Worm (Caenorhabditis elegans) whole organism, young adult: ENCODE results near the gene ZK856.18.

ENCODE experiments used
- C17E4.6 ChIP-seq: fragments of 200-800 bp; sonication (Bioruptor generic); IDR thresholded peaks from 2 replicates; pipeline ENCODE4 v1.3.6; 2022; ENCODE audit warnings: missing genetic modification reagents, missing genetic modification characterization, missing compliant biosample characterization
- F10E7.11 ChIP-seq: sonication (generic microtip); optimal IDR thresholded peaks from 2 replicates; lab custom pipeline; 2017; ENCODE audit warnings: mild to moderate bottlenecking, missing genetic modification characterization, moderate library complexity, missing compliant biosample characterization
- F22D6.2 ChIP-seq: sonication (generic microtip); optimal IDR thresholded peaks from 2 replicates; lab custom pipeline; 2016; ENCODE audit warnings: mild to moderate bottlenecking, missing genetic modification characterization, missing compliant biosample characterization
- K12H6.12 ChIP-seq: fragments of 200-800 bp; sonication (Bioruptor generic); optimal IDR thresholded peaks from 2 replicates; lab custom pipeline; 2018; ENCODE audit warnings: mild to moderate bottlenecking, missing genetic modification characterization, missing compliant biosample characterization
- T07F8.4 ChIP-seq: sonication (generic microtip); optimal IDR thresholded peaks from 2 replicates; lab custom pipeline; 2016; ENCODE audit warnings: mild to moderate bottlenecking, missing genetic modification characterization, moderate library complexity, missing compliant biosample characterization
- T26A5.8 ChIP-seq: sonication (generic microtip); optimal IDR thresholded peaks from 2 replicates; lab custom pipeline; 2016; ENCODE audit warnings: missing genetic modification characterization, missing compliant biosample characterization
- Y79H2A.3 ChIP-seq: fragments of 200-800 bp; sonication (Bioruptor generic); conservative IDR thresholded peaks from 2 replicates; pipeline ENCODE4 v1.3.6; 2022; ENCODE audit warnings: missing genetic modification reagents, missing genetic modification characterization, missing compliant biosample characterization
- akir-1 ChIP-seq: fragments of 200-800 bp; sonication (Bioruptor generic); optimal IDR thresholded peaks from 2 replicates; lab custom pipeline; 2018; ENCODE audit warnings: mild to moderate bottlenecking, missing genetic modification characterization, moderate library complexity, missing compliant biosample characterization
- atf-7 ChIP-seq: sonication (generic microtip); optimal IDR thresholded peaks from 2 replicates; lab custom pipeline; 2017; ENCODE audit warnings: mild to moderate bottlenecking, missing genetic modification characterization, missing compliant biosample characterization
- athp-1 ChIP-seq: sonication (generic microtip); optimal IDR thresholded peaks from 2 replicates; lab custom pipeline; 2017; ENCODE audit warnings: mild to moderate bottlenecking, missing genetic modification characterization, missing compliant biosample characterization
- attf-3 ChIP-seq: fragments of 200-800 bp; sonication (Bioruptor generic); conservative IDR thresholded peaks from 2 replicates; pipeline ENCODE4 v1.3.6; 2022; ENCODE audit warnings: missing genetic modification reagents, missing genetic modification characterization, missing compliant biosample characterization
- cebp-1 ChIP-seq, 2 experiments: fragments of 200-800 bp in 1 of 2; sonication (Bioruptor generic) in 1 of 2; sonication (generic microtip) in 1 of 2; IDR thresholded peaks in 1 of 2; optimal IDR thresholded peaks in 1 of 2; 2 replicates each; pipeline versions ENCODE4 v1.3.6 to Lab custom; 2017 to 2022; ENCODE audit warnings: missing compliant biosample characterization in 2 of 2, missing genetic modification characterization in 2 of 2, mild to moderate bottlenecking in 1 of 2, missing genetic modification reagents in 1 of 2, moderate library complexity in 1 of 2
- ceh-100 ChIP-seq: fragments of 200-800 bp; sonication (Bioruptor generic); IDR thresholded peaks from 2 replicates; pipeline ENCODE4 v1.3.6; 2022; ENCODE audit warnings: missing genetic modification reagents, missing genetic modification characterization, missing compliant biosample characterization
- ceh-58 ChIP-seq: fragments of 200-800 bp; sonication (Bioruptor generic); IDR thresholded peaks from 2 replicates; pipeline ENCODE4 v1.3.6; 2022; ENCODE audit warnings: missing genetic modification characterization, missing compliant biosample characterization
- ceh-79 ChIP-seq: sonication (generic microtip); optimal IDR thresholded peaks from 2 replicates; lab custom pipeline; 2017; ENCODE audit warnings: mild to moderate bottlenecking, missing genetic modification characterization, missing compliant biosample characterization
- chd-7 ChIP-seq: sonication (generic microtip); optimal IDR thresholded peaks from 2 replicates; lab custom pipeline; 2016; ENCODE audit warnings: mild to moderate bottlenecking, missing genetic modification characterization, moderate library complexity, missing compliant biosample characterization
- die-1 ChIP-seq: sonication (generic microtip); optimal IDR thresholded peaks from 2 replicates; lab custom pipeline; 2016; ENCODE audit warnings: missing genotype, mild to moderate bottlenecking, missing genetic modification characterization, missing compliant biosample characterization
- efl-1 ChIP-seq: fragments of 150-350 bp; optimal IDR thresholded peaks from 2 replicates; lab custom pipeline; 2014; ENCODE audit warnings: missing biosample characterization, missing genetic modification reagents, missing genetic modification characterization
- egl-18 ChIP-seq: fragments of 200-800 bp; sonication (Bioruptor generic); IDR thresholded peaks from 2 replicates; pipeline ENCODE4 v1.3.6; 2022; ENCODE audit warnings: missing genetic modification reagents, missing genetic modification characterization, missing compliant biosample characterization
- him-1 ChIP-seq: sonication (generic microtip); optimal IDR thresholded peaks from 2 replicates; lab custom pipeline; 2016; ENCODE audit warnings: missing genotype, missing genetic modification reagents, missing genetic modification characterization, missing compliant biosample characterization
- lag-1 ChIP-seq: fragments of 200-800 bp; sonication (Bioruptor generic); IDR thresholded peaks from 2 replicates; pipeline ENCODE4 v1.3.6; 2022; ENCODE audit warnings: missing genetic modification reagents, missing genetic modification characterization, missing compliant biosample characterization
- lin-35 ChIP-seq, 3 experiments: fragments of 150-350 bp in 2 of 3; sonication (generic microtip) in 1 of 3; optimal IDR thresholded peaks; 2 replicates each; lab custom pipeline; 2014 to 2018; ENCODE audit warnings: missing biosample characterization in 3 of 3, missing genetic modification characterization in 3 of 3, missing genetic modification reagents in 3 of 3
- lin-40 ChIP-seq: sonication (generic microtip); optimal IDR thresholded peaks from 2 replicates; lab custom pipeline; 2016; ENCODE audit warnings: missing genetic modification characterization, mild to moderate bottlenecking, missing compliant biosample characterization, missing genotype, missing genetic modification reagents
- lir-1 ChIP-seq: fragments of 200-800 bp; sonication (Bioruptor generic); conservative IDR thresholded peaks from 2 replicates; pipeline ENCODE4 v1.3.6; 2022; ENCODE audit warnings: missing genetic modification reagents, missing genetic modification characterization, missing compliant biosample characterization
- lsl-1 ChIP-seq: fragments of 200-800 bp; sonication (Bioruptor generic); optimal IDR thresholded peaks from 2 replicates; lab custom pipeline; 2018; ENCODE audit warnings: mild to moderate bottlenecking, missing genetic modification characterization, moderate library complexity, missing compliant biosample characterization
- nfya-1 ChIP-seq: sonication (generic microtip); optimal IDR thresholded peaks from 2 replicates; lab custom pipeline; 2017; ENCODE audit warnings: antibody characterized with exemption, missing compliant biosample characterization, missing genetic modification characterization, borderline replicate concordance; ENCODE audit not compliant: insufficient read depth
- nfyb-1 ChIP-seq: fragments of 200-800 bp; sonication (Bioruptor generic); IDR thresholded peaks from 2 replicates; pipeline ENCODE4 v1.3.6; 2022; ENCODE audit warnings: missing genetic modification reagents, missing genetic modification characterization, missing compliant biosample characterization
- nhr-80 ChIP-seq: sonication (generic microtip); optimal IDR thresholded peaks from 2 replicates; lab custom pipeline; 2016; ENCODE audit warnings: missing genetic modification characterization, missing compliant biosample characterization
- rec-8 ChIP-seq, 2 experiments: sonication (generic microtip); optimal IDR thresholded peaks; 2 replicates each; lab custom pipeline; 2016; ENCODE audit warnings: mild to moderate bottlenecking in 2 of 2, missing genetic modification characterization in 2 of 2, missing genetic modification reagents in 2 of 2, missing genotype in 2 of 2, missing biosample characterization in 1 of 2, missing compliant biosample characterization in 1 of 2, moderate library complexity in 1 of 2
- somi-1 ChIP-seq: fragments of 200-800 bp; sonication (Bioruptor generic); optimal IDR thresholded peaks from 2 replicates; lab custom pipeline; 2018; ENCODE audit warnings: mild to moderate bottlenecking, missing genetic modification characterization, missing compliant biosample characterization
- tlf-1 ChIP-seq: fragments of 200-800 bp; sonication (Bioruptor generic); optimal IDR thresholded peaks from 2 replicates; lab custom pipeline; 2018; ENCODE audit warnings: mild to moderate bottlenecking, missing genetic modification characterization, missing compliant biosample characterization
- ztf-22 ChIP-seq: fragments of 200-800 bp; sonication (Bioruptor generic); optimal IDR thresholded peaks from 2 replicates; lab custom pipeline; 2018; ENCODE audit warnings: mild to moderate bottlenecking, missing genetic modification characterization, moderate library complexity, missing compliant biosample characterization
- ztf-26 ChIP-seq: sonication (generic microtip); optimal IDR thresholded peaks from 2 replicates; lab custom pipeline; 2017; ENCODE audit warnings: missing genetic modification characterization, missing compliant biosample characterization
- ztf-28 ChIP-seq: fragments of 200-800 bp; sonication (Bioruptor generic); IDR thresholded peaks from 2 replicates; pipeline ENCODE4 v1.3.6; 2022; ENCODE audit warnings: missing genetic modification reagents, missing genetic modification characterization, missing compliant biosample characterization

Gene ZK856.18

ce11 chrV:10174632-10175075 is 11.2 kb downstream of the ZK856.18 start (continued):
- TF ChIP-seq C17E4.6 (GFP tag; lab: Robert Waterston, UW) (no peak), rec-8 (tag; optimal IDR thresholded peaks at IDR 0.05; lab: Kevin White, UChicago) (no peak), nfya-1 (tag; lab: Kevin White, UChicago) (no peak), lag-1 (GFP tag; lab: Robert Waterston, UW) (no peak), egl-18 (GFP tag; lab: Robert Waterston, UW) (0 out of 2 replicates have a peak, but pooled peaks have one; percentile 24), somi-1 (GFP tag; lab: Kevin White, UChicago) (peak; percentile 69), lir-1 (GFP tag; lab: Robert Waterston, UW) (no peak), attf-3 (GFP tag; lab: Robert Waterston, UW) (no peak), lsl-1 (GFP tag; lab: Kevin White, UChicago) (no peak), K12H6.12 (tag; lab: Kevin White, UChicago) (peak; percentile 83), Y79H2A.3 (GFP tag; lab: Robert Waterston, UW) (no peak), cebp-1 (GFP tag; IDR thresholded peaks at IDR 0.05; lab: Robert Waterston, UW) (no peak), cebp-1 (tag; optimal IDR thresholded peaks at IDR 0.05; lab: Kevin White, UChicago) (peak; percentile 71), akir-1 (no peak)

ce11 chrV:10173653-10174052 is 12.2 kb downstream of the ZK856.18 start, which contains the start of gene egl-3:
TSS of gene egl-3 (minus strand) at chrV:10173753.
- no peak for TF ChIP-seq tlf-1 (GFP tag; lab: Kevin White, UChicago)
- no peak for TF ChIP-seq F22D6.2 (tag; lab: Kevin White, UChicago)
- no peak for TF ChIP-seq ztf-28 (GFP tag; lab: Robert Waterston, UW)
- TF ChIP-seq die-1 (tag; lab: Kevin White, UChicago): no peak
- no peak for TF ChIP-seq ceh-79 (tag; lab: Kevin White, UChicago)
- no peak for TF ChIP-seq T26A5.8 (tag; lab: Kevin White, UChicago)
- no peak for TF ChIP-seq lsl-1 (GFP tag; lab: Kevin White, UChicago)
- no peak for TF ChIP-seq nfyb-1 (GFP tag; lab: Robert Waterston, UW)
- no peak for TF ChIP-seq atf-7 (tag; lab: Kevin White, UChicago)
- no peak for TF ChIP-seq chd-7 (tag; lab: Kevin White, UChicago)
- no peak for TF ChIP-seq T07F8.4
- TF ChIP-seq athp-1 (tag; lab: Kevin White, UChicago): no peak
- no peak for TF ChIP-seq rec-8 (tag; optimal IDR thresholded peaks at IDR 0.05; lab: Kevin White, UChicago)
- TF ChIP-seq efl-1: no peak
- no peak for TF ChIP-seq nhr-80 (tag; lab: Kevin White, UChicago)
- TF ChIP-seq F10E7.11: no peak
- TF ChIP-seq cebp-1 (GFP tag; IDR thresholded peaks at IDR 0.05; lab: Robert Waterston, UW): no peak
- no peak for TF ChIP-seq cebp-1 (tag; optimal IDR thresholded peaks at IDR 0.05; lab: Kevin White, UChicago)
- TF ChIP-seq ceh-58 (GFP tag; lab: Robert Waterston, UW): no peak
- no peak for TF ChIP-seq ztf-22 (GFP tag; lab: Kevin White, UChicago)
- TF ChIP-seq him-1 (tag; lab: Kevin White, UChicago): no peak
- TF ChIP-seq, all 124 proteins: peak for 0

ce11 chrV:10168870-10169269 is 16.9 kb downstream of the ZK856.18 start:
- TF ChIP-seq ceh-100 (GFP tag; lab: Robert Waterston, UW): no peak
- TF ChIP-seq rec-8 (tag; optimal IDR thresholded peaks at IDR 0.05; lab: Kevin White, UChicago): no peak
- TF ChIP-seq ztf-26: no peak
- TF ChIP-seq attf-3 (GFP tag; lab: Robert Waterston, UW): no peak
- no peak for TF ChIP-seq cebp-1 (GFP tag; IDR thresholded peaks at IDR 0.05; lab: Robert Waterston, UW)
- peak; percentile 1 for TF ChIP-seq cebp-1 (tag; optimal IDR thresholded peaks at IDR 0.05; lab: Kevin White, UChicago)
- no peak for TF ChIP-seq lir-1 (GFP tag; lab: Robert Waterston, UW)
- TF ChIP-seq lin-35 (GFP tag; optimal IDR thresholded peaks at IDR 0.05; lab: Kevin White, UChicago): peak in 1 of 3 experiments; percentile 18
- TF ChIP-seq F10E7.11: no peak
- no peak for TF ChIP-seq T26A5.8 (tag; lab: Kevin White, UChicago)
- peak; percentile 5 for TF ChIP-seq lin-40 (tag; lab: Kevin White, UChicago)
- TF ChIP-seq, all 124 proteins: peak for 3
